Worm (Caenorhabditis elegans): ENCODE results near the gene ZK666.2.

DNA sequence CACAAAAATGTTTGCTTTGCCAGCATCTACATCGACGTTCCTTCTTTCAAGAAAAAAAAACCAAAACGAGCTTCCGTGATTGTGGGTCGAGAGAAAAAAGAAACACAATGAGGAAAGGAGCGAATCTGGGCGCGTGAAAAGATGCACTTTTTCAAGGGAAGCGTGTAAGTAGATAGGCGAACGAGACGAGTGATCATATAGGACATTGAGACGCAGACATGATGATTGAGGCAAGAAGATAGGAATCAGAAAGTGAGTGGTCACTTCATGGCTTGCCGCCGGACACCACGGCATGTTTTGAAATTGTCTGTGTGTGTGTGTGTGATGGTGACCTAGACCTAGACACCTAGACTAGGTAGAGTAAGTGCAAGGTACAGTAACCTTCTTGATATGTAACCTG, 29.9 kb upstream of the ZK666.2 start:
- TF ChIP-seq klf-2 (GFP tag; conservative IDR thresholded peaks at IDR 0.05): no peak
- TF ChIP-seq med-1 (GFP tag; optimal IDR thresholded peaks at IDR 0.05; ENCODE audit: insufficient read depth): no peak
- TF ChIP-seq flt-1 (GFP tag; IDR thresholded peaks at IDR 0.05): no peak
- TF ChIP-seq ztf-29 (GFP tag; IDR thresholded peaks at IDR 0.05): no peak
- TF ChIP-seq T22C8.4 (GFP tag; IDR thresholded peaks at IDR 0.05): no peak
- no peak for TF ChIP-seq ztf-23 (GFP tag; IDR thresholded peaks at IDR 0.05)
- no peak for TF ChIP-seq cog-1 (tag; optimal IDR thresholded peaks at IDR 0.05)
- no peak for TF ChIP-seq ref-1 (GFP tag; conservative IDR thresholded peaks at IDR 0.05)
- TF ChIP-seq tab-1 (GFP tag; IDR thresholded peaks at IDR 0.05): no peak

Data from whole organism, midembryonic.